Fruit fly (Drosophila melanogaster) whole organism, prepupa: ENCODE data around the gene galene.
A peak's percentile ranks its signal among the peaks of the same experiment; 100 is the strongest.

Source experiments
- CG10669 ChIP-seq: fragments of 200-800 bp; sonication (Bioruptor generic); optimal IDR thresholded peaks from 3 replicates; lab custom pipeline; 2018; ENCODE audit warnings: missing biosample characterization, mild to moderate bottlenecking, missing genetic modification characterization, moderate library complexity
- CG11294 ChIP-seq: fragments of 200-800 bp; sonication (Bioruptor generic); IDR thresholded peaks from 2 replicates; pipeline ENCODE4 v1.3.6; 2022; ENCODE audit warnings: missing biosample characterization, missing genetic modification characterization
- CG11762 ChIP-seq: fragments of 200-800 bp; sonication (Bioruptor generic); optimal IDR thresholded peaks from 3 replicates; lab custom pipeline; 2016; ENCODE audit warnings: missing biosample characterization, missing genetic modification characterization; ENCODE audit not compliant: insufficient read depth
- CG16779 ChIP-seq: fragments of 200-800 bp; sonication (Bioruptor generic); optimal IDR thresholded peaks from 3 replicates; lab custom pipeline; 2017; ENCODE audit warnings: missing biosample characterization, mild to moderate bottlenecking, missing genetic modification characterization
- CG3919 ChIP-seq: fragments of 200-800 bp; sonication (Bioruptor generic); optimal IDR thresholded peaks from 3 replicates; lab custom pipeline; 2016; ENCODE audit warnings: missing biosample characterization, missing genetic modification characterization
- CG4318 ChIP-seq: fragments of 200-800 bp; sonication (Bioruptor generic); optimal IDR thresholded peaks from 3 replicates; lab custom pipeline; 2017; ENCODE audit warnings: missing biosample characterization, mild to moderate bottlenecking, missing genetic modification characterization
- CG6163 ChIP-seq: fragments of 200-800 bp; sonication (Bioruptor generic); IDR thresholded peaks from 3 replicates; pipeline ENCODE4 v1.3.6; 2022; ENCODE audit warnings: missing biosample characterization, missing genetic modification characterization
- CG6276 ChIP-seq: fragments of 200-800 bp; sonication (Bioruptor generic); optimal IDR thresholded peaks from 2 replicates; lab custom pipeline; 2017; ENCODE audit warnings: missing biosample characterization, mild to moderate bottlenecking, missing genetic modification characterization
- CG6808 ChIP-seq: fragments of 200-800 bp; sonication (Bioruptor generic); optimal IDR thresholded peaks from 3 replicates; lab custom pipeline; 2017; ENCODE audit warnings: missing biosample characterization, missing genetic modification characterization, mild to moderate bottlenecking, moderate library complexity, missing genetic modification reagents
- CG6854 ChIP-seq: fragments of 200-800 bp; sonication (Bioruptor generic); optimal IDR thresholded peaks from 2 replicates; lab custom pipeline; 2017; ENCODE audit warnings: missing biosample characterization, mild to moderate bottlenecking, missing genetic modification characterization
- CG8319 ChIP-seq: fragments of 200-800 bp; sonication (Bioruptor generic); optimal IDR thresholded peaks from 3 replicates; lab custom pipeline; 2016; ENCODE audit warnings: missing biosample characterization, missing genetic modification characterization
- CG8632 ChIP-seq: fragments of 200-800 bp; sonication (Bioruptor generic); optimal IDR thresholded peaks from 3 replicates; lab custom pipeline; 2016; ENCODE audit warnings: missing biosample characterization, missing genetic modification characterization
- CG9139 ChIP-seq: fragments of 200-800 bp; sonication (Bioruptor generic); optimal IDR thresholded peaks from 3 replicates; lab custom pipeline; 2017; ENCODE audit warnings: missing biosample characterization, mild to moderate bottlenecking, missing genetic modification characterization
- Eip78C ChIP-seq: fragments of 200-800 bp; sonication (Bioruptor generic); peaks from one replicate; lab custom pipeline; 2016; ENCODE audit warnings: missing biosample characterization, missing genetic modification characterization
- Eip93F ChIP-seq: fragments of 200-800 bp; sonication (Bioruptor generic); optimal IDR thresholded peaks from 2 replicates; lab custom pipeline; 2016; ENCODE audit warnings: missing biosample characterization, mild to moderate bottlenecking, missing genetic modification characterization
- Gug ChIP-seq: fragments of 200-800 bp; sonication (Bioruptor generic); IDR thresholded peaks from 2 replicates; pipeline ENCODE4 v1.3.6; 2022; ENCODE audit warnings: missing biosample characterization, missing genetic modification characterization
- Smox ChIP-seq: fragments of 200-800 bp; sonication (Bioruptor generic); optimal IDR thresholded peaks from 3 replicates; lab custom pipeline; 2016; ENCODE audit warnings: missing biosample characterization, missing genetic modification characterization
- Sox102F ChIP-seq: fragments of 200-800 bp; sonication (Bioruptor generic); optimal IDR thresholded peaks from 2 replicates; lab custom pipeline; 2016; ENCODE audit warnings: missing biosample characterization, mild to moderate bottlenecking, missing genetic modification characterization
- Sox15 ChIP-seq: fragments of 200-800 bp; sonication (Bioruptor generic); optimal IDR thresholded peaks from 3 replicates; lab custom pipeline; 2016; ENCODE audit warnings: missing biosample characterization, missing genetic modification characterization
- cyc ChIP-seq: fragments of 200-800 bp; sonication (Bioruptor generic); optimal IDR thresholded peaks from 3 replicates; lab custom pipeline; 2016; ENCODE audit warnings: missing biosample characterization, missing genetic modification characterization
- dsx ChIP-seq: fragments of 200-800 bp; optimal IDR thresholded peaks from 3 replicates; lab custom pipeline; 2019; ENCODE audit warnings: missing biosample characterization, mild to moderate bottlenecking, missing genetic modification characterization, moderate library complexity; ENCODE audit not compliant: poor library complexity, severe bottlenecking
- eg ChIP-seq: fragments of 200-800 bp; sonication (Bioruptor generic); IDR thresholded peaks from 3 replicates; pipeline ENCODE4 v1.3.6; 2022; ENCODE audit warnings: missing biosample characterization, missing genetic modification characterization
- esn ChIP-seq: fragments of 200-800 bp; sonication (Bioruptor generic); optimal IDR thresholded peaks from 2 replicates; lab custom pipeline; 2016; ENCODE audit warnings: missing biosample characterization, mild to moderate bottlenecking, missing genetic modification characterization, moderate library complexity
- fd59A ChIP-seq: fragments of 200-800 bp; sonication (Bioruptor generic); optimal IDR thresholded peaks from 2 replicates; lab custom pipeline; 2017; ENCODE audit warnings: missing biosample characterization, mild to moderate bottlenecking, missing genetic modification characterization, missing genetic modification reagents
- fkh ChIP-seq: fragments of 200-800 bp; sonication (Bioruptor generic); optimal IDR thresholded peaks from 3 replicates; lab custom pipeline; 2017; ENCODE audit warnings: missing biosample characterization, mild to moderate bottlenecking, missing genetic modification characterization, moderate library complexity
- net ChIP-seq: fragments of 200-800 bp; sonication (Bioruptor generic); optimal IDR thresholded peaks from 3 replicates; lab custom pipeline; 2016; ENCODE audit warnings: missing biosample characterization, missing genetic modification characterization
- pdm3 ChIP-seq: fragments of 200-800 bp; sonication (Bioruptor generic); optimal IDR thresholded peaks from 3 replicates; lab custom pipeline; 2016; ENCODE audit warnings: missing biosample characterization, missing genetic modification characterization
- salr ChIP-seq, 2 experiments: fragments of 200-800 bp; sonication (Bioruptor generic); optimal IDR thresholded peaks; 3 replicates each; lab custom pipeline; 2016 to 2018; ENCODE audit warnings: missing biosample characterization in 2 of 2, missing genetic modification characterization in 2 of 2, mild to moderate bottlenecking in 1 of 2
- spab ChIP-seq: fragments of 200-800 bp; sonication (Bioruptor generic); optimal IDR thresholded peaks from 2 replicates; lab custom pipeline; 2017; ENCODE audit warnings: missing biosample characterization, mild to moderate bottlenecking, missing genetic modification characterization, missing genetic modification reagents
- ss ChIP-seq, 2 experiments: fragments of 200-800 bp; sonication (Bioruptor generic); optimal IDR thresholded peaks; 2 replicates in 1 of 2; 3 replicates in 1 of 2; lab custom pipeline; 2017 to 2018; ENCODE audit warnings: mild to moderate bottlenecking in 2 of 2, missing biosample characterization in 2 of 2, missing genetic modification characterization in 2 of 2, moderate library complexity in 1 of 2
- svp ChIP-seq: fragments of 200-800 bp; sonication (Bioruptor generic); peaks from one replicate; lab custom pipeline; 2016; ENCODE audit warnings: missing biosample characterization, missing genetic modification characterization
- vri ChIP-seq: fragments of 200-800 bp; sonication (Bioruptor generic); optimal IDR thresholded peaks from 3 replicates; lab custom pipeline; 2016; ENCODE audit warnings: missing biosample characterization, mild to moderate bottlenecking, missing genetic modification characterization

The galene gene

dm6 chr3L:1235426-1235825 lies at the start of gene galene:
Gene galene, plus strand, starts transcription at chr3L:1235726.
- no peak for TF ChIP-seq CG4318 (GFP tag; lab: Kevin White, UChicago)
- TF ChIP-seq Sox102F (GFP tag; lab: Kevin White, UChicago): no peak
- TF ChIP-seq CG11294 (GFP tag; lab: Robert Waterston, UW): no peak
- no peak for TF ChIP-seq Sox15
- no peak for TF ChIP-seq cyc (GFP tag; lab: Kevin White, UChicago)
- TF ChIP-seq dsx: no peak
- TF ChIP-seq, all 60 proteins: peak for 0

- no peak for TF ChIP-seq CG6163 (GFP tag; lab: Robert Waterston, UW)
- TF ChIP-seq CG6808 (GFP tag; lab: Kevin White, UChicago): peak; percentile 58
- peak; percentile 15 for TF ChIP-seq spab (GFP tag; lab: Kevin White, UChicago)
- peak; percentile 62 for TF ChIP-seq vri (GFP tag; lab: Kevin White, UChicago)
- TF ChIP-seq Smox (GFP tag; lab: Kevin White, UChicago): no peak
- TF ChIP-seq svp: peak; percentile 94
- peak; percentile 1 for TF ChIP-seq CG16779 (tag; lab: Kevin White, UChicago)
- TF ChIP-seq CG11762 (GFP tag; lab: Kevin White, UChicago): no peak
- TF ChIP-seq CG10669 (GFP tag; lab: Kevin White, UChicago): peak; percentile 31
- no peak for TF ChIP-seq CG8632 (GFP tag; lab: Kevin White, UChicago)
- no peak for TF ChIP-seq salr (GFP tag; optimal IDR thresholded peaks at IDR 0.05; lab: Kevin White, UChicago)
- TF ChIP-seq fd59A (GFP tag; lab: Kevin White, UChicago): no peak
- no peak for TF ChIP-seq dsx
- TF ChIP-seq ss (GFP tag; optimal IDR thresholded peaks at IDR 0.05; lab: Kevin White, UChicago): peak; percentile 67 to 72
- peak; percentile 59 for TF ChIP-seq CG6276 (GFP tag; lab: Kevin White, UChicago)
- TF ChIP-seq fkh (GFP tag; lab: Kevin White, UChicago): peak; percentile 48
- TF ChIP-seq CG6854 (GFP tag; lab: Kevin White, UChicago): peak; percentile 54
- no peak for TF ChIP-seq esn (GFP tag; lab: Kevin White, UChicago)
- peak; percentile 54 for TF ChIP-seq CG9139 (GFP tag; lab: Kevin White, UChicago)
- no peak for TF ChIP-seq CG3919 (GFP tag; lab: Kevin White, UChicago)
- TF ChIP-seq CG4318 (GFP tag; lab: Kevin White, UChicago): no peak
- no peak for TF ChIP-seq net (GFP tag; lab: Kevin White, UChicago)
Observed at dm6 chr3L:1188936-1189659, 46.4 kb upstream of the galene start, which contains the start of gene CG13912. Gene CG13912, plus strand, starts transcription at chr3L:1189588.

dm6 chr3L:1193123-1193844 lies 42.2 kb upstream of the galene start, which contains the start of gene Trhn:
Gene Trhn, minus strand, starts transcription at chr3L:1193173.
- TF ChIP-seq CG6808 (GFP tag; lab: Kevin White, UChicago) (no peak), CG6276 (GFP tag; lab: Kevin White, UChicago) (no peak), pdm3 (GFP tag; lab: Kevin White, UChicago) (no peak), CG8319 (no peak), Gug (no peak), fkh (GFP tag; lab: Kevin White, UChicago) (no peak), CG10669 (GFP tag; lab: Kevin White, UChicago) (no peak), Eip93F (GFP tag; lab: Kevin White, UChicago) (no peak)

dm6 chr3L:1195202-1195601 lies 40.3 kb upstream of the galene start, which contains the start of gene LysX:
Gene LysX, minus strand, starts transcription at chr3L:1195302.
- TF ChIP-seq Eip78C (GFP tag; lab: Kevin White, UChicago) (peak; percentile 0), CG8319 (no peak), eg (GFP tag; lab: Robert Waterston, UW) (no peak)
